Fruit fly (Drosophila melanogaster) whole organism, embryonic: ENCODE results near the gene CG15141.

ENCODE experiments used
- CG10209 ChIP-seq: fragments of 200-800 bp; sonication (Bioruptor generic); optimal IDR thresholded peaks from 3 replicates; lab custom pipeline; 2017; ENCODE audit warnings: missing biosample characterization, mild to moderate bottlenecking, missing genetic modification characterization, missing genetic modification reagents
- CG10543 ChIP-seq: fragments of 200-800 bp; sonication (Bioruptor generic); optimal IDR thresholded peaks from 3 replicates; lab custom pipeline; 2017; ENCODE audit warnings: missing biosample characterization, mild to moderate bottlenecking, missing genetic modification characterization, moderate library complexity
- CG12104 ChIP-seq: fragments of 200-800 bp; sonication (Bioruptor generic); optimal IDR thresholded peaks from 3 replicates; lab custom pipeline; 2016; ENCODE audit warnings: missing biosample characterization, missing genetic modification characterization
- CG1233 ChIP-seq: fragments of 200-800 bp; sonication (Bioruptor generic); optimal IDR thresholded peaks from 4 replicates; lab custom pipeline; 2018; ENCODE audit warnings: missing biosample characterization, mild to moderate bottlenecking, missing genetic modification characterization
- CG12942 ChIP-seq: fragments of 200-800 bp; sonication (Bioruptor generic); optimal IDR thresholded peaks from 3 replicates; lab custom pipeline; 2016; ENCODE audit warnings: missing biosample characterization, missing genetic modification characterization
- CG13287 ChIP-seq: fragments of 200-800 bp; sonication (Bioruptor generic); IDR thresholded peaks from 2 replicates; pipeline ENCODE4 v1.3.6; 2022; ENCODE audit warnings: missing biosample characterization, missing genetic modification characterization; ENCODE audit not compliant: partially characterized antibody
- CG13424 ChIP-seq: fragments of 200-800 bp; sonication (Bioruptor generic); optimal IDR thresholded peaks from 2 replicates; lab custom pipeline; 2019; ENCODE audit warnings: missing biosample characterization, mild to moderate bottlenecking, missing genetic modification characterization, moderate library complexity
- CG13624 ChIP-seq: fragments of 200-800 bp; sonication (Bioruptor generic); optimal IDR thresholded peaks from 2 replicates; lab custom pipeline; 2016; ENCODE audit warnings: missing biosample characterization, missing genetic modification characterization
- CG14667 ChIP-seq: fragments of 200-800 bp; sonication (Bioruptor generic); IDR thresholded peaks from 2 replicates; pipeline ENCODE4 v1.3.6; 2022; ENCODE audit warnings: missing biosample characterization, missing genetic modification characterization
- CG15696 ChIP-seq: fragments of 200-800 bp; sonication (Bioruptor generic); optimal IDR thresholded peaks from 2 replicates; lab custom pipeline; 2019; ENCODE audit warnings: missing biosample characterization, mild to moderate bottlenecking, missing genetic modification characterization, moderate library complexity
- CG16863 ChIP-seq: fragments of 200-800 bp; sonication (Bioruptor generic); optimal IDR thresholded peaks from 3 replicates; lab custom pipeline; 2016; ENCODE audit warnings: missing biosample characterization, missing genetic modification characterization
- CG17186 ChIP-seq: fragments of 200-800 bp; sonication (Bioruptor generic); optimal IDR thresholded peaks from 3 replicates; lab custom pipeline; 2017; ENCODE audit warnings: missing biosample characterization, missing genetic modification reagents, missing genetic modification characterization
- CG17328 ChIP-seq: fragments of 200-800 bp; sonication (Bioruptor generic); IDR thresholded peaks from 2 replicates; pipeline ENCODE4 v1.3.6; 2022; ENCODE audit warnings: missing biosample characterization, missing genetic modification characterization
- CG17361 ChIP-seq: fragments of 200-800 bp; sonication (Bioruptor generic); IDR thresholded peaks from 3 replicates; pipeline ENCODE4 v1.3.6; 2022; ENCODE audit warnings: missing biosample characterization, missing genetic modification characterization
- CG17568 ChIP-seq: fragments of 200-800 bp; sonication (Bioruptor generic); optimal IDR thresholded peaks from 2 replicates; lab custom pipeline; 2018; ENCODE audit warnings: missing biosample characterization, mild to moderate bottlenecking, missing genetic modification characterization, moderate library complexity
- CG2116 ChIP-seq: fragments of 200-800 bp; sonication (Bioruptor generic); optimal IDR thresholded peaks from 3 replicates; lab custom pipeline; 2018; ENCODE audit warnings: missing biosample characterization, mild to moderate bottlenecking, missing genetic modification characterization
- CG2712 ChIP-seq: fragments of 200-800 bp; optimal IDR thresholded peaks from 3 replicates; lab custom pipeline; 2019; ENCODE audit warnings: missing biosample characterization, mild to moderate bottlenecking, missing genetic modification characterization, moderate library complexity
- CG2889 ChIP-seq: fragments of 200-800 bp; sonication (Bioruptor generic); IDR thresholded peaks from 3 replicates; pipeline ENCODE4 v1.3.6; 2022; ENCODE audit warnings: missing biosample characterization, missing genetic modification characterization
- CG30403 ChIP-seq: fragments of 200-800 bp; sonication (Bioruptor generic); optimal IDR thresholded peaks from 3 replicates; lab custom pipeline; 2016; ENCODE audit warnings: missing biosample characterization, missing genetic modification characterization
- CG31441 ChIP-seq: fragments of 200-800 bp; sonication (Bioruptor generic); IDR thresholded peaks from 2 replicates; pipeline ENCODE4 v1.3.6; 2022; ENCODE audit warnings: missing biosample characterization, missing genetic modification characterization
- CG4424 ChIP-seq: fragments of 200-800 bp; sonication (Bioruptor generic); optimal IDR thresholded peaks from 3 replicates; lab custom pipeline; 2016; ENCODE audit warnings: missing biosample characterization, missing genetic modification characterization
- CG9215 ChIP-seq: fragments of 200-800 bp; sonication (Bioruptor generic); IDR thresholded peaks from 2 replicates; pipeline ENCODE4 v1.3.6; 2022; ENCODE audit warnings: missing biosample characterization, missing genetic modification characterization
- CG9932 ChIP-seq: fragments of 200-800 bp; sonication (Bioruptor generic); IDR thresholded peaks from 2 replicates; pipeline ENCODE4 v1.3.6; 2022; ENCODE audit warnings: missing biosample characterization, missing genetic modification characterization
- CoRest ChIP-seq: fragments of 200-800 bp; sonication (Bioruptor generic); optimal IDR thresholded peaks from 3 replicates; lab custom pipeline; 2018; ENCODE audit warnings: missing biosample characterization, mild to moderate bottlenecking, missing genetic modification characterization, moderate library complexity
- D ChIP-seq, 2 experiments: fragments of 200-800 bp in 1 of 2; fragments of >200 bp in 1 of 2; sonication (Bioruptor generic) in 1 of 2; optimal IDR thresholded peaks; 2 replicates in 1 of 2; 3 replicates in 1 of 2; lab custom pipeline; 2017; ENCODE audit warnings: mild to moderate bottlenecking in 1 of 2, missing biosample characterization in 1 of 2, missing genetic modification characterization in 1 of 2, missing genetic modification reagents in 1 of 2
- Ets97D ChIP-seq: fragments of 200-800 bp; sonication (Bioruptor generic); optimal IDR thresholded peaks from 3 replicates; lab custom pipeline; 2016; ENCODE audit warnings: missing biosample characterization, missing genetic modification characterization
- Ssrp ChIP-seq: fragments of 200-800 bp; sonication (Bioruptor generic); optimal IDR thresholded peaks from 2 replicates; lab custom pipeline; 2018; ENCODE audit warnings: missing biosample characterization, mild to moderate bottlenecking, missing genetic modification characterization, moderate library complexity
- chm ChIP-seq: fragments of 200-800 bp; sonication (Bioruptor generic); IDR thresholded peaks from 2 replicates; pipeline ENCODE4 v1.3.6; 2022; ENCODE audit warnings: missing biosample characterization, missing genetic modification characterization
- dmrt99B ChIP-seq: fragments of 200-800 bp; sonication (Bioruptor generic); optimal IDR thresholded peaks from 2 replicates; lab custom pipeline; 2018; ENCODE audit warnings: missing biosample characterization, mild to moderate bottlenecking, missing genetic modification characterization, moderate library complexity
- ems ChIP-seq: fragments of 200-800 bp; sonication (Bioruptor generic); optimal IDR thresholded peaks from 3 replicates; lab custom pipeline; 2016; ENCODE audit warnings: missing biosample characterization, missing genetic modification characterization
- fd102C ChIP-seq: fragments of 200-800 bp; sonication (Bioruptor generic); optimal IDR thresholded peaks from 2 replicates; lab custom pipeline; 2018; ENCODE audit warnings: missing biosample characterization, mild to moderate bottlenecking, missing genetic modification characterization, moderate library complexity
- fru ChIP-seq: fragments of >200 bp; optimal IDR thresholded peaks from 2 replicates; lab custom pipeline; 2017
- gt ChIP-seq: fragments of 200-800 bp; sonication (Bioruptor generic); IDR thresholded peaks from 2 replicates; pipeline ENCODE4 v1.3.6; 2022; ENCODE audit warnings: missing biosample characterization, missing genetic modification characterization
- ken ChIP-seq: fragments of 200-800 bp; sonication (Bioruptor generic); IDR thresholded peaks from 3 replicates; pipeline ENCODE4 v1.3.6; 2022; ENCODE audit warnings: missing biosample characterization, missing genetic modification characterization
- nerfin-2 ChIP-seq: fragments of 200-800 bp; sonication (Bioruptor generic); IDR thresholded peaks from 2 replicates; pipeline ENCODE4 v1.3.6; 2022; ENCODE audit warnings: missing biosample characterization, missing genetic modification characterization; ENCODE audit not compliant: partially characterized antibody
- org-1 ChIP-seq: fragments of 200-800 bp; sonication (Bioruptor generic); optimal IDR thresholded peaks from 2 replicates; lab custom pipeline; 2017; ENCODE audit warnings: missing biosample characterization, missing genetic modification characterization
- peb ChIP-seq: fragments of 200-800 bp; sonication (Bioruptor generic); IDR thresholded peaks from 2 replicates; pipeline ENCODE4 v1.3.6; 2022; ENCODE audit warnings: missing biosample characterization, missing genetic modification characterization
- repo ChIP-seq: fragments of 200-800 bp; sonication (Bioruptor generic); optimal IDR thresholded peaks from 2 replicates; lab custom pipeline; 2016; ENCODE audit warnings: missing biosample characterization, missing genetic modification characterization
- sens-2 ChIP-seq: fragments of 200-800 bp; sonication (Bioruptor generic); IDR thresholded peaks from 2 replicates; pipeline ENCODE4 v1.3.6; 2022; ENCODE audit warnings: missing biosample characterization, missing genetic modification characterization
- sima ChIP-seq: fragments of 200-800 bp; sonication (Bioruptor generic); optimal IDR thresholded peaks from 2 replicates; lab custom pipeline; 2016; ENCODE audit warnings: missing biosample characterization, missing genetic modification characterization
- sqz ChIP-seq: fragments of 200-800 bp; sonication (Bioruptor generic); optimal IDR thresholded peaks from 3 replicates; lab custom pipeline; 2018; ENCODE audit warnings: missing biosample characterization, mild to moderate bottlenecking, missing genetic modification characterization
- sr ChIP-seq: fragments of 200-800 bp; sonication (Bioruptor generic); IDR thresholded peaks from 3 replicates; pipeline ENCODE4 v1.3.6; 2022; ENCODE audit warnings: missing biosample characterization, missing genetic modification characterization
- tin ChIP-seq: fragments of 200-800 bp; sonication (Bioruptor generic); optimal IDR thresholded peaks from 3 replicates; lab custom pipeline; 2016; ENCODE audit warnings: missing biosample characterization, missing genetic modification characterization
- tio ChIP-seq: fragments of 200-800 bp; sonication (Bioruptor generic); optimal IDR thresholded peaks from 2 replicates; lab custom pipeline; 2017; ENCODE audit warnings: missing biosample characterization, missing genetic modification characterization, inconsistent platforms
- trem ChIP-seq: fragments of 200-800 bp; optimal IDR thresholded peaks from 3 replicates; lab custom pipeline; 2019; ENCODE audit warnings: missing biosample characterization, mild to moderate bottlenecking, missing genetic modification characterization, moderate library complexity
- unpg ChIP-seq: fragments of 200-800 bp; sonication (Bioruptor generic); optimal IDR thresholded peaks from 3 replicates; lab custom pipeline; 2018; ENCODE audit warnings: missing biosample characterization, mild to moderate bottlenecking, missing genetic modification characterization, moderate library complexity
- wdn ChIP-seq: fragments of 200-800 bp; sonication (Bioruptor generic); IDR thresholded peaks from 2 replicates; pipeline ENCODE4 v1.3.6; 2022; ENCODE audit warnings: missing biosample characterization, missing genetic modification characterization
- zen2 ChIP-seq: fragments of 200-800 bp; sonication (Bioruptor generic); IDR thresholded peaks from 3 replicates; pipeline ENCODE4 v1.3.6; 2022; ENCODE audit warnings: missing biosample characterization, missing genetic modification characterization; ENCODE audit not compliant: partially characterized antibody
- zf30C ChIP-seq: fragments of 200-800 bp; sonication (Bioruptor generic); optimal IDR thresholded peaks from 3 replicates; lab custom pipeline; 2018; ENCODE audit warnings: missing biosample characterization, mild to moderate bottlenecking, missing genetic modification characterization

CG15141 gene

dm6 chr2L:17449608-17450504 is 39.4 kb downstream of the CG15141 start, which contains the start of gene dl (continued):
- no peak for TF ChIP-seq CG2116
- TF ChIP-seq CG2889 (GFP tag; lab: Robert Waterston, UW), result no peak
- no peak for TF ChIP-seq CG2712 (tag; lab: Kevin White, UChicago)
- no peak for TF ChIP-seq sima (GFP tag; lab: Kevin White, UChicago)
- TF ChIP-seq CG30403 (GFP tag; lab: Kevin White, UChicago), result no peak
- no peak for TF ChIP-seq CG17328 (GFP tag; lab: Robert Waterston, UW)
- no peak for TF ChIP-seq Ets97D (GFP tag; lab: Kevin White, UChicago)
- no peak for TF ChIP-seq CG12942
- TF ChIP-seq sens-2, result no peak
- TF ChIP-seq CG13624, result peak; percentile 42
- no peak for TF ChIP-seq fd102C (GFP tag; lab: Kevin White, UChicago)
- no peak for TF ChIP-seq dmrt99B
- no peak for TF ChIP-seq ems (GFP tag; lab: Kevin White, UChicago)
- TF ChIP-seq CG15696 (tag; lab: Kevin White, UChicago), result no peak
- TF ChIP-seq CG14667 (GFP tag; lab: Robert Waterston, UW), result no peak
- TF ChIP-seq D (optimal IDR thresholded peaks at IDR 0.05; lab: Kevin White, UChicago), result no peak
- no peak for TF ChIP-seq D (GFP tag; optimal IDR thresholded peaks at IDR 0.05; lab: Kevin White, UChicago)
- no peak for TF ChIP-seq wdn (GFP tag; lab: Robert Waterston, UW)
- TF ChIP-seq gt (GFP tag; lab: Robert Waterston, UW), result no peak
- no peak for TF ChIP-seq CG13424 (tag; lab: Kevin White, UChicago)
- no peak for TF ChIP-seq ken (GFP tag; lab: Robert Waterston, UW)
- no peak for TF ChIP-seq fru (lab: Kevin White, UChicago)
- no peak for TF ChIP-seq chm
- TF ChIP-seq nerfin-2, result peak; percentile 37; the same call in 1 of the 2 replicates
- no peak for TF ChIP-seq CG16863 (GFP tag; lab: Kevin White, UChicago)
- TF ChIP-seq CG10543 (GFP tag; lab: Kevin White, UChicago), result no peak
- TF ChIP-seq Ssrp (tag; lab: Kevin White, UChicago), result no peak
- TF ChIP-seq org-1 (GFP tag; lab: Kevin White, UChicago), result no peak
- TF ChIP-seq CG17361 (GFP tag; lab: Robert Waterston, UW), result no peak; the same call in 2 of the 3 replicates
- no peak for TF ChIP-seq CG17186 (GFP tag; lab: Kevin White, UChicago)
- peak; percentile 17; the same call in 1 of the 3 replicates for TF ChIP-seq zen2 (GFP tag; lab: Robert Waterston, UW)
- TF ChIP-seq tin, result no peak
- no peak for TF ChIP-seq tio (GFP tag; lab: Kevin White, UChicago)
- no peak for TF ChIP-seq CG10209 (GFP tag; lab: Kevin White, UChicago)
- peak; percentile 5 for TF ChIP-seq CG17568 (GFP tag; lab: Kevin White, UChicago)
- no peak for TF ChIP-seq zf30C (GFP tag; lab: Kevin White, UChicago)
- no peak; the same call in 2 of the 3 replicates for TF ChIP-seq sr
- peak; percentile 10 for TF ChIP-seq sqz (GFP tag; lab: Kevin White, UChicago)
- TF ChIP-seq repo, result peak; percentile 5
- TF ChIP-seq CG31441 (GFP tag; lab: Robert Waterston, UW), result no peak
- TF ChIP-seq CG13287 (GFP tag; lab: Robert Waterston, UW), result peak; percentile 38; the same call in 1 of the 2 replicates
- peak; percentile 33; the same call in 1 of the 2 replicates for TF ChIP-seq CG9932 (GFP tag; lab: Robert Waterston, UW)
- no peak for TF ChIP-seq peb (GFP tag; lab: Robert Waterston, UW)
- no peak for TF ChIP-seq CoRest (tag; lab: Kevin White, UChicago)
- no peak for TF ChIP-seq unpg
- peak; percentile 11 for TF ChIP-seq CG4424 (GFP tag; lab: Kevin White, UChicago)
- TF ChIP-seq trem (tag; lab: Kevin White, UChicago), result no peak
- no peak for TF ChIP-seq CG9215 (GFP tag; lab: Robert Waterston, UW)
- TF ChIP-seq CG1233 (GFP tag; lab: Kevin White, UChicago), result no peak
- TF ChIP-seq CG12104 (GFP tag; lab: Kevin White, UChicago), result no peak
